Worm (Caenorhabditis elegans): ENCODE measurements around the gene F41B4.3.

DNA sequence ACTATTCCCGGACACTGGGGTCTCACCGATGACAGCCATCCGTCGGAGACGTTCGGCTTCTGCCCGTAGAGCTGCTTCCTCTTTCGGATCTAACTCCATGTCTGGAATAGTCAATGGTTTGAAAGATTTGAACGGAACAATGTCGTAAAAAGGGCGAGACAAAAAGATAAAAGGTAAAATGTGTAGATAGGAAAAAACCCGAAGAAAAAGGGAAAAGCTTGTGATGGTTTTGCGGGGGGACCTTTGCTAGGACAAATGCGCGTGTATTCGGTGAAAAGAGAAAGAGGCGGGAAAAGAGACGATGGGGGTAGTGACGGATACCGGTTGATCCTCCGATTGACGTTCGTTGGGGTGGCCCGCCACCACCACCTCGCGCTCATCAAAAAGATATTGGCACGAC, 41.5 kb upstream of the F41B4.3 start, which contains the start of gene col-173:
- TF ChIP-seq fkh-10 (GFP tag; optimal IDR thresholded peaks at IDR 0.05) (no peak), ceh-16 (tag; optimal IDR thresholded peaks at IDR 0.05) (no peak), snpc-4 (tag; optimal IDR thresholded peaks at IDR 0.05) (no peak), ztf-11 (tag; optimal IDR thresholded peaks at IDR 0.05) (no peak), aly-2 (tag; optimal IDR thresholded peaks at IDR 0.05) (no peak), egl-27 (tag; optimal IDR thresholded peaks at IDR 0.05) (no peak), ama-1 (optimal IDR thresholded peaks at IDR 0.05) (no peak), tbx-2 (tag; optimal IDR thresholded peaks at IDR 0.05) (no peak), nhr-77 (tag; optimal IDR thresholded peaks at IDR 0.05) (no peak), jun-1 (tag; optimal IDR thresholded peaks at IDR 0.05) (no peak), skn-1 (tag; optimal IDR thresholded peaks at IDR 0.05) (no peak), nhr-237 (tag; optimal IDR thresholded peaks at IDR 0.05) (no peak)

Data from whole organism, L3 larva.